Worm (Caenorhabditis elegans): ENCODE data around the gene ins-35.

DNA sequence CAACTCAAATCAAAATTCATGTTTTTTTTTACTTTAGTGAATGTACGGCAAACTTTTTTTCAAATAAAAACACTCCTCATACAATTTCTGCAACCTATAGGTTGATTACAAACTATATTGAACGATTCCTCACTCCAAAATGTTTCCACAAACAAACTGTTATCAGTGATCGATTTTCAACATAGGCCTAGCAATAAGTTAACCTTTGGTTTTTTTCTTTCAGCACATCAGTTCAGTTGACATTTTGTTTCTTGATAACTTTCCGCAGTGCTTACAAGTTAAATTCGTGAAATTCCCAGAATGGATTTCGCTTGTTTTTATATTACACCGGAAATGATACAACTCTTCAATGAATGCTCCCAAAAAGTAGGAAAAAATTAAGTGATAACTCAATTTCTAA is 12.1 kb downstream of the ins-35 start, which contains the start of gene F53H2.1:
- no peak for TF ChIP-seq ceh-82 (tag; optimal IDR thresholded peaks at IDR 0.05)
- TF ChIP-seq daf-12 (tag; optimal IDR thresholded peaks at IDR 0.05): no peak
- TF ChIP-seq aly-2 (tag; optimal IDR thresholded peaks at IDR 0.05): no peak
- no peak for TF ChIP-seq nfya-1 (tag; optimal IDR thresholded peaks at IDR 0.05; ENCODE audit: insufficient read depth)
- no peak for TF ChIP-seq fkh-10 (GFP tag; optimal IDR thresholded peaks at IDR 0.05)
